Worm (Caenorhabditis elegans) whole organism, L2 larva: ENCODE measurements around the gene C52B9.10.
A peak's percentile ranks its signal among the peaks of the same experiment; 100 is the strongest.

Experiments used
- C34F6.9 ChIP-seq: fragments of 150-350 bp; optimal IDR thresholded peaks from 2 replicates; lab custom pipeline; 2014; ENCODE audit warnings: missing biosample characterization, missing genetic modification characterization
- F13H6.1 ChIP-seq: sonication (generic microtip); optimal IDR thresholded peaks from 2 replicates; lab custom pipeline; 2016; ENCODE audit warnings: missing genetic modification characterization, missing compliant biosample characterization
- R02D3.7 ChIP-seq: fragments of 150-350 bp; optimal IDR thresholded peaks from 2 replicates; lab custom pipeline; 2014; ENCODE audit warnings: missing biosample characterization, missing genetic modification characterization
- Y55F3AM.14 ChIP-seq: fragments of 200-800 bp; sonication (Bioruptor generic); optimal IDR thresholded peaks from 2 replicates; lab custom pipeline; 2018; ENCODE audit warnings: mild to moderate bottlenecking, missing genetic modification characterization, missing compliant biosample characterization
- aly-2 ChIP-seq: fragments of 150-350 bp; optimal IDR thresholded peaks from 2 replicates; lab custom pipeline; 2014; ENCODE audit warnings: missing biosample characterization, missing genetic modification characterization
- ceh-16 ChIP-seq: fragments of 150-350 bp; optimal IDR thresholded peaks from 2 replicates; lab custom pipeline; 2014; ENCODE audit warnings: missing biosample characterization, missing genetic modification characterization
- crh-2 ChIP-seq: sonication (generic microtip); optimal IDR thresholded peaks from 2 replicates; lab custom pipeline; 2017; ENCODE audit warnings: missing biosample characterization, missing genetic modification characterization
- dmd-4 ChIP-seq: sonication (generic microtip); optimal IDR thresholded peaks from 2 replicates; lab custom pipeline; 2017; ENCODE audit warnings: missing biosample characterization, missing genetic modification characterization
- egl-27 ChIP-seq: sonication (generic microtip); optimal IDR thresholded peaks from 3 replicates; lab custom pipeline; 2017; ENCODE audit warnings: missing biosample characterization, missing genetic modification reagents, missing genetic modification characterization
- elt-1 ChIP-seq: fragments of 150-350 bp; optimal IDR thresholded peaks from 2 replicates; lab custom pipeline; 2014; ENCODE audit warnings: missing biosample characterization, missing genetic modification characterization
- fos-1 ChIP-seq: fragments of 150-350 bp; optimal IDR thresholded peaks from 2 replicates; lab custom pipeline; 2014; ENCODE audit warnings: missing biosample characterization, missing genetic modification characterization
- gmeb-1 ChIP-seq: fragments of 150-350 bp; optimal IDR thresholded peaks from 2 replicates; lab custom pipeline; 2014; ENCODE audit warnings: missing biosample characterization, missing genetic modification characterization
- lin-11 ChIP-seq: fragments of 150-350 bp; sonication (generic microtip); optimal IDR thresholded peaks from 2 replicates; lab custom pipeline; 2014; ENCODE audit warnings: missing biosample characterization, missing genetic modification characterization, inconsistent platforms, mixed read lengths
- lin-13 ChIP-seq: fragments of 150-350 bp; optimal IDR thresholded peaks from 2 replicates; lab custom pipeline; 2014; ENCODE audit warnings: missing biosample characterization, missing genetic modification reagents, missing genetic modification characterization
- lin-39 ChIP-seq: fragments of 150-350 bp; optimal IDR thresholded peaks from 2 replicates; lab custom pipeline; 2014; ENCODE audit warnings: missing biosample characterization, missing genetic modification reagents, missing genetic modification characterization
- mab-5 ChIP-seq: fragments of 150-350 bp; optimal IDR thresholded peaks from 2 replicates; lab custom pipeline; 2014; ENCODE audit warnings: missing biosample characterization, missing genetic modification characterization
- nhr-11 ChIP-seq: fragments of 150-350 bp; optimal IDR thresholded peaks from 2 replicates; lab custom pipeline; 2014; ENCODE audit warnings: missing biosample characterization, missing genetic modification characterization
- nhr-129 ChIP-seq: fragments of 150-350 bp; optimal IDR thresholded peaks from 2 replicates; lab custom pipeline; 2014; ENCODE audit warnings: missing biosample characterization, missing genetic modification characterization
- nhr-21 ChIP-seq: fragments of 150-350 bp; optimal IDR thresholded peaks from 2 replicates; lab custom pipeline; 2014; ENCODE audit warnings: missing biosample characterization, missing genetic modification characterization
- nhr-23 ChIP-seq: fragments of 150-350 bp; optimal IDR thresholded peaks from 2 replicates; lab custom pipeline; 2014; ENCODE audit warnings: missing biosample characterization, missing genetic modification reagents, missing genetic modification characterization
- nhr-237 ChIP-seq: fragments of 150-350 bp; optimal IDR thresholded peaks from 2 replicates; lab custom pipeline; 2014; ENCODE audit warnings: missing biosample characterization, missing genetic modification characterization
- nhr-25 ChIP-seq: fragments of 150-350 bp; sonication (generic microtip); optimal IDR thresholded peaks from 3 replicates; lab custom pipeline; 2014; ENCODE audit warnings: missing biosample characterization, missing genetic modification characterization
- nhr-6 ChIP-seq: fragments of 150-350 bp; optimal IDR thresholded peaks from 2 replicates; lab custom pipeline; 2014; ENCODE audit warnings: missing biosample characterization, missing genetic modification characterization
- nhr-77 ChIP-seq: fragments of 150-350 bp; optimal IDR thresholded peaks from 2 replicates; lab custom pipeline; 2014; ENCODE audit warnings: missing biosample characterization, missing genetic modification characterization
- peb-1 ChIP-seq: fragments of 150-350 bp; optimal IDR thresholded peaks from 2 replicates; lab custom pipeline; 2014; ENCODE audit warnings: missing biosample characterization, missing genetic modification characterization
- sem-4 ChIP-seq: fragments of 150-350 bp; optimal IDR thresholded peaks from 2 replicates; lab custom pipeline; 2014; ENCODE audit warnings: missing biosample characterization, missing genetic modification reagents, missing genetic modification characterization
- skn-1 ChIP-seq: sonication (generic microtip); optimal IDR thresholded peaks from 2 replicates; lab custom pipeline; 2017; ENCODE audit warnings: missing biosample characterization, missing genetic modification characterization
- sma-3 ChIP-seq: sonication (generic microtip); optimal IDR thresholded peaks from 2 replicates; lab custom pipeline; 2016; ENCODE audit warnings: missing genetic modification reagents, missing genetic modification characterization, missing compliant biosample characterization
- sma-9 ChIP-seq, 2 experiments: fragments of 150-350 bp in 1 of 2; sonication (generic microtip) in 1 of 2; optimal IDR thresholded peaks; 2 replicates each; lab custom pipeline; 2014 to 2016; ENCODE audit warnings: missing genetic modification characterization in 2 of 2, mild to moderate bottlenecking in 1 of 2, missing biosample characterization in 1 of 2, missing compliant biosample characterization in 1 of 2, missing genetic modification reagents in 1 of 2, moderate library complexity in 1 of 2
- snpc-4 ChIP-seq: fragments of 150-350 bp; optimal IDR thresholded peaks from 2 replicates; lab custom pipeline; 2014; ENCODE audit warnings: missing biosample characterization, missing genetic modification characterization
- unc-55 ChIP-seq: fragments of 150-350 bp; sonication (generic microtip); optimal IDR thresholded peaks from 3 replicates; lab custom pipeline; 2014; ENCODE audit warnings: missing biosample characterization, missing genetic modification reagents, missing genetic modification characterization
- unc-62 ChIP-seq: fragments of 150-350 bp; optimal IDR thresholded peaks from 2 replicates; lab custom pipeline; 2014; ENCODE audit warnings: missing biosample characterization, missing genetic modification reagents, missing genetic modification characterization
- zag-1 ChIP-seq: fragments of 150-350 bp; optimal IDR thresholded peaks from 2 replicates; lab custom pipeline; 2014; ENCODE audit warnings: missing biosample characterization, missing genetic modification characterization
- ztf-11 ChIP-seq: sonication (generic microtip); optimal IDR thresholded peaks from 2 replicates; lab custom pipeline; 2017; ENCODE audit warnings: missing biosample characterization, missing genetic modification characterization
- ztf-4 ChIP-seq: fragments of 150-350 bp; optimal IDR thresholded peaks from 2 replicates; lab custom pipeline; 2014; ENCODE audit warnings: missing biosample characterization, missing genetic modification characterization

The C52B9.10 gene

DNA sequence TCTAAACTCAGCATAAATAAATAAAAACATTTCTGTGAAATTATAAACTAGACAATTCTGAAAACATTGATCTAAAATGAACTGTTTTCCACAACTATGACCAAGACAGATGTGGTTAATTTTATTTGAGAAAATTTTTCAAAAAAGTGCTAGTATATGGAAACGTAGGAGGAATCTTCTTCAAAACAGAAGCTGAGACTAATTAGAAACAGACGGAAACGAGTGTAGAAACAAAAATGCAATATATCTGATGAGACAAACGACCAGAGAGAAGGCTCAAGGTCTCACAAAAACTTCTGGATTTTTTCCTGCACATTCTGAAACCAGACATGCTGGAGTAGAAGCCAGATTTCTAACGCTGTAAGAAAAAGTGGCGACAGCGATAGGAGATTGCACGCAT is 22.2 kb downstream of the C52B9.10 start:
- TF ChIP-seq nhr-77 (tag; lab: Kevin White, UChicago): no peak

DNA sequence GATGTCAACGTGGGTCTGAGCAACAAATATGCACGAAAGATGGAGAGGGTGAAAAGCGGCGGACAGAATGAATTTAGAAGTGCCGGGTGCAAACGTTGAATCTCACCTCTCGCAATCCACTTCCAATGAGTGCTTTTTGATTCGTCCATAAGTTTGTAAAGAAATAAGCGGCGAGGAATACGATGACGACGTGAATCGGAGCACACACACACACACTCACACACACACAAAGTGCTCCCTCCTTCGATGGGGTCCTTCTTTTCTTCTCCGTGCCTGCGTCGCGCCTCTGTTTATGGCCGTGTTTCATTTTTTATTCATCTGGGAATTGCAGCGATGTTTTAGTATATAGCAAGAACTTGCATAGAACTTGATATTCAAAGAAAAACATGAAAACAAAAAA is 23.7 kb downstream of the C52B9.10 start, which contains the start of gene paf-2:
TSS of gene paf-2 (minus strand) at position 290 of the 400 bp plus-strand sequence.
- no peak for TF ChIP-seq C34F6.9 (tag; lab: Kevin White, UChicago)
- TF ChIP-seq ztf-11 (tag; lab: Kevin White, UChicago): no peak
- TF ChIP-seq sma-3 (GFP tag; lab: Kevin White, UChicago): no peak
- peak; percentile 25 for TF ChIP-seq unc-55 (GFP tag; lab: Kevin White, UChicago)
- TF ChIP-seq lin-11 (tag; lab: Kevin White, UChicago): peak; percentile 8
- no peak for TF ChIP-seq gmeb-1 (tag; lab: Kevin White, UChicago)
- TF ChIP-seq nhr-21 (tag; lab: Kevin White, UChicago): no peak
- TF ChIP-seq mab-5 (tag; lab: Kevin White, UChicago): no peak
- peak; percentile 5 for TF ChIP-seq nhr-129 (tag; lab: Kevin White, UChicago)

DNA sequence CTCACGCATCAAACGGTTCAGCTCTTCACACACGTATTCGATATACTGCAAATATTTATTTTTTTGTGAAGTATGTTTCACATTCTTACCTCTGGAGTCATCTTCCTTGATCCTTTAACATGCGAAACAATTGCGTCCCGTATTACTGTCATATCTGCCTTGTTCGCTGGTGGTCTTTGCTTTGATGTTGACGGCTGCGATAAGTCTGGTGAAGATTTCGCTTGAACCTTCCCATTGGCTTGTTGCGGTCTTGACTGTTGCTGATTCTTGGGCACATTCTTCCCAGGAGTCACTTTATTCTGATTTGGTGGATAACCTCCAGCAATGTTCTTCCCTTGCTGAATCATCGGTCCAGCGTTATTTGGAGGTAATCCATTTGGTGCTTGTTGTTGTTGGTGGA is 29.5 kb downstream of the C52B9.10 start:
- no peak for TF ChIP-seq peb-1 (tag; lab: Kevin White, UChicago)
- no peak for TF ChIP-seq snpc-4 (tag; lab: Kevin White, UChicago)
- no peak for TF ChIP-seq ceh-16 (tag; lab: Kevin White, UChicago)
- TF ChIP-seq skn-1 (tag; lab: Kevin White, UChicago): no peak
- no peak for TF ChIP-seq F13H6.1 (tag; lab: Kevin White, UChicago)
- no peak for TF ChIP-seq ztf-11 (tag; lab: Kevin White, UChicago)
- no peak for TF ChIP-seq nhr-237
- TF ChIP-seq nhr-6 (tag; lab: Kevin White, UChicago): no peak
- no peak for TF ChIP-seq dmd-4 (tag; lab: Kevin White, UChicago)
- TF ChIP-seq Y55F3AM.14: no peak
- TF ChIP-seq unc-62: no peak
- no peak for TF ChIP-seq nhr-23
- no peak for TF ChIP-seq nhr-25
- TF ChIP-seq sma-9 (GFP tag; optimal IDR thresholded peaks at IDR 0.05; lab: Kevin White, UChicago): no peak
- TF ChIP-seq sma-9 (tag; optimal IDR thresholded peaks at IDR 0.05; lab: Kevin White, UChicago): no peak
- TF ChIP-seq egl-27: no peak
- TF ChIP-seq nhr-11 (tag; lab: Kevin White, UChicago): no peak
- TF ChIP-seq lin-39 (tag; lab: Kevin White, UChicago): no peak

DNA sequence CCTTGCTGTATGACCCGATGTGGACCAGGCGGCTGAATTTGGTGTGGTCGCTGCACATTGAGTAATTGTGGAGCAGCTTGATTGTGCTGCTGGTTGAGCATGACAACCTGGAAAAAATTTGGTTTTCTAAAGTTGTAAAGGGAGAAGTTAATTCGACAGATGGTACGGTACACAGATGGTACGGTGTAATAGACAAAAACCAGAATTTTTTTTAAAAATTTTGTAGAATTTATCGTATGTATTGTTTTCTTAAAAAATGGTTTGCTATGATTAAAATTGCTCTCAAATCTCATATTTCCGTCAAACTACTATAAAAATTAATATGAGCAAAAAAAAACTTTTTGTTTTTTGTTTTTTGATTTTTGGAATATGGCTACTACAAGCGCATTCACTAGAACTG is 33.1 kb downstream of the C52B9.10 start, which contains the start of gene pqn-15:
TSS of gene pqn-15 (minus strand) at position 101 of the 400 bp plus-strand sequence.
- TF ChIP-seq crh-2 (tag; lab: Kevin White, UChicago) (no peak), ztf-11 (tag; lab: Kevin White, UChicago) (no peak)

DNA sequence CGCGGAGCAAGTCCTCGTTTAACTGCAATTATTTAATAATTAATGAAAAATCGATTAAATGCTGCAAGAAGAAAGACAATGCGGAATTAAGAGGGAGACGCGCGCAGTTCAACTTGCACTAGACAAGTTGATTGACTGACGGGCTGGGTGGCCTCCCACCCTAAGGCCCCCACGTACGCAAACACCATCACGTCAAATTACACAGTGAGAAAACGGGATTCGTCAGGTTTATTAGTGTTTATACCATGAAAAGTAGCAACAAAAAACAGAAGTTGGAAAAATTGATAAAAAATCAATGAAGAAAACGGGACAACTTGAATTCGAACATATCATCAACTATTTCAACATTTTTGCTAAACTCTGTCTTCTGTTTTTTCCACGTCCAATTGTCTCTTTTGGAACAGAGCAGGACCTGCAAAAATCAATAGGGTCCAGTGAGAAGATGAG is 33.9 kb downstream of the C52B9.10 start:
- TF ChIP-seq ztf-4 (no peak), R02D3.7 (no peak), sma-3 (GFP tag; lab: Kevin White, UChicago) (no peak), F13H6.1 (tag; lab: Kevin White, UChicago) (peak; percentile 39), fos-1 (tag; lab: Kevin White, UChicago) (peak; percentile 15), elt-1 (no peak), nhr-23 (no peak), nhr-129 (tag; lab: Kevin White, UChicago) (peak; percentile 4), aly-2 (tag; lab: Kevin White, UChicago) (no peak), lin-11 (tag; lab: Kevin White, UChicago) (no peak), snpc-4 (tag; lab: Kevin White, UChicago) (no peak), zag-1 (tag; lab: Kevin White, UChicago) (no peak), unc-55 (GFP tag; lab: Kevin White, UChicago) (peak; percentile 51), sma-9 (GFP tag; optimal IDR thresholded peaks at IDR 0.05; lab: Kevin White, UChicago) (peak; percentile 37), sma-9 (tag; optimal IDR thresholded peaks at IDR 0.05; lab: Kevin White, UChicago) (no peak), C34F6.9 (tag; lab: Kevin White, UChicago) (peak; percentile 51), lin-13 (GFP tag; lab: Kevin White, UChicago) (peak; percentile 8), nhr-77 (tag; lab: Kevin White, UChicago) (no peak), gmeb-1 (tag; lab: Kevin White, UChicago) (no peak), crh-2 (tag; lab: Kevin White, UChicago) (peak; percentile 38), Y55F3AM.14 (no peak), sem-4 (tag; lab: Kevin White, UChicago) (no peak), lin-39 (tag; lab: Kevin White, UChicago) (no peak)
